Worm (Caenorhabditis elegans): ENCODE data around the gene M04C3.1.

Gene M04C3.1

ce11 chrV:19445442-19445841, at the start of gene M04C3.1:
M04C3.1 (minus strand) TSS chrV:19445605.
- no peak for TF ChIP-seq unc-62 (GFP tag; optimal IDR thresholded peaks at IDR 0.05)

- TF ChIP-seq unc-62 (GFP tag; optimal IDR thresholded peaks at IDR 0.05) = no peak
Observed at ce11 chrV:19495145-19495544, 49.7 kb upstream of the M04C3.1 start.

ce11 chrV:19491302-19491701, 45.9 kb upstream of the M04C3.1 start, which contains the start of gene Y43F8B.29:
Y43F8B.29 (plus strand) TSS chrV:19491602.
- TF ChIP-seq unc-62 (GFP tag; optimal IDR thresholded peaks at IDR 0.05) = no peak

ce11 chrV:19490461-19490860, 45.1 kb upstream of the M04C3.1 start, which contains the start of gene Y43F8B.7:
Y43F8B.7 (plus strand) TSS chrV:19490761.
- no peak for TF ChIP-seq unc-62 (GFP tag; optimal IDR thresholded peaks at IDR 0.05)

- TF ChIP-seq unc-62 (GFP tag; optimal IDR thresholded peaks at IDR 0.05) = no peak
Observed at ce11 chrV:19485690-19486089, 40.3 kb upstream of the M04C3.1 start, which contains the start of gene Y43F8B.18. Y43F8B.18 (plus strand) TSS chrV:19485990.

ce11 chrV:19485261-19485660, 39.9 kb upstream of the M04C3.1 start, which contains the start of gene Y43F8B.28:
Y43F8B.28 (plus strand) TSS chrV:19485319.
- TF ChIP-seq unc-62 (GFP tag; optimal IDR thresholded peaks at IDR 0.05) = no peak

ce11 chrV:19484507-19484906, 39.1 kb upstream of the M04C3.1 start, which contains the start of gene Y43F8B.17:
Y43F8B.17 (plus strand) TSS chrV:19484721.
- TF ChIP-seq unc-62 (GFP tag; optimal IDR thresholded peaks at IDR 0.05) = no peak

ce11 chrV:19482535-19482934, 37.1 kb upstream of the M04C3.1 start, which contains the start of gene Y43F8B.22:
Y43F8B.22 (plus strand) TSS chrV:19482835.
- no peak for TF ChIP-seq unc-62 (GFP tag; optimal IDR thresholded peaks at IDR 0.05)

- no peak for TF ChIP-seq unc-62 (GFP tag; optimal IDR thresholded peaks at IDR 0.05)
Observed at ce11 chrV:19477852-19478251, 32.4 kb upstream of the M04C3.1 start, which contains the start of gene Y43F8B.9. Y43F8B.9 (plus strand) TSS chrV:19478152.

ce11 chrV:19477302-19477701, 31.9 kb upstream of the M04C3.1 start:
- no peak for TF ChIP-seq unc-62 (GFP tag; optimal IDR thresholded peaks at IDR 0.05)

ce11 chrV:19473842-19474514, 28.6 kb upstream of the M04C3.1 start, which contains the start of gene Y43F8B.10:
Y43F8B.10 (plus strand) TSS chrV:19474464.
- no peak for TF ChIP-seq unc-62 (GFP tag; optimal IDR thresholded peaks at IDR 0.05)

- no peak for TF ChIP-seq unc-62 (GFP tag; optimal IDR thresholded peaks at IDR 0.05)
Observed at ce11 chrV:19470385-19470784, 25.0 kb upstream of the M04C3.1 start, which contains the start of gene Y43F8B.11. Y43F8B.11 (plus strand) TSS chrV:19470685.

- TF ChIP-seq unc-62 (GFP tag; optimal IDR thresholded peaks at IDR 0.05) = no peak
Observed at ce11 chrV:19468083-19468482, 22.7 kb upstream of the M04C3.1 start, which contains the start of gene Y43F8B.12. Y43F8B.12 (plus strand) TSS chrV:19468383.

ce11 chrV:19467574-19467973, 22.2 kb upstream of the M04C3.1 start, which contains the start of gene Y43F8B.23:
Y43F8B.23 (minus strand) TSS chrV:19467648.
- no peak for TF ChIP-seq unc-62 (GFP tag; optimal IDR thresholded peaks at IDR 0.05)

ce11 chrV:19462612-19463011, 17.2 kb upstream of the M04C3.1 start, which contains the start of gene Y43F8B.25:
Y43F8B.25 (plus strand) TSS chrV:19462912.
- no peak for TF ChIP-seq unc-62 (GFP tag; optimal IDR thresholded peaks at IDR 0.05)

- no peak for TF ChIP-seq unc-62 (GFP tag; optimal IDR thresholded peaks at IDR 0.05)
Observed at ce11 chrV:19462020-19462419, 16.6 kb upstream of the M04C3.1 start, which contains the start of gene Y43F8B.15. Y43F8B.15 (minus strand) TSS chrV:19462120.

- TF ChIP-seq unc-62 (GFP tag; optimal IDR thresholded peaks at IDR 0.05) = no peak
Observed at ce11 chrV:19457120-19457519, 11.7 kb upstream of the M04C3.1 start, which contains the start of gene Y43F8B.24. Y43F8B.24 (plus strand) TSS chrV:19457420.
